Fruit fly (Drosophila melanogaster) whole organism, embryonic: Measurements from ENCODE around the gene mxt.
A peak's percentile ranks its signal among the peaks of the same experiment; 100 is the strongest.

Experiments used
- Asciz ChIP-seq: fragments of 200-800 bp; sonication (Bioruptor generic); optimal IDR thresholded peaks from 2 replicates; lab custom pipeline; 2017; ENCODE audit warnings: missing biosample characterization, mild to moderate bottlenecking, missing genetic modification characterization, missing genetic modification reagents
- CG1233 ChIP-seq: fragments of 200-800 bp; sonication (Bioruptor generic); optimal IDR thresholded peaks from 4 replicates; lab custom pipeline; 2018; ENCODE audit warnings: missing biosample characterization, mild to moderate bottlenecking, missing genetic modification characterization
- CG12659 ChIP-seq: fragments of 200-800 bp; sonication (Bioruptor generic); optimal IDR thresholded peaks from 3 replicates; lab custom pipeline; 2017; ENCODE audit warnings: mild to moderate bottlenecking, missing biosample characterization, missing genetic modification reagents, missing genetic modification characterization
- CG13296 ChIP-seq: fragments of 200-800 bp; sonication (Bioruptor generic); optimal IDR thresholded peaks from 3 replicates; lab custom pipeline; 2018; ENCODE audit warnings: missing biosample characterization, mild to moderate bottlenecking, missing genetic modification characterization
- CG15011 ChIP-seq: fragments of 200-800 bp; sonication (Bioruptor generic); optimal IDR thresholded peaks from 3 replicates; lab custom pipeline; 2018; ENCODE audit warnings: missing biosample characterization, mild to moderate bottlenecking, missing genetic modification characterization
- CG15479 ChIP-seq: fragments of 200-800 bp; sonication (Bioruptor generic); optimal IDR thresholded peaks from 3 replicates; lab custom pipeline; 2019; ENCODE audit warnings: missing biosample characterization, mild to moderate bottlenecking, missing genetic modification characterization, moderate library complexity
- CG16815 ChIP-seq: fragments of 200-800 bp; sonication (Bioruptor generic); optimal IDR thresholded peaks from 3 replicates; lab custom pipeline; 2017; ENCODE audit warnings: missing biosample characterization, mild to moderate bottlenecking, missing genetic modification characterization
- CG1792 ChIP-seq: fragments of 200-800 bp; sonication (Bioruptor generic); optimal IDR thresholded peaks from 2 replicates; lab custom pipeline; 2016; ENCODE audit warnings: missing biosample characterization, missing genetic modification characterization
- CG18262 ChIP-seq: fragments of 200-800 bp; optimal IDR thresholded peaks from 3 replicates; lab custom pipeline; 2019; ENCODE audit warnings: missing biosample characterization, mild to moderate bottlenecking, missing genetic modification characterization, moderate library complexity
- CG18764 ChIP-seq: fragments of 200-800 bp; sonication (Bioruptor generic); optimal IDR thresholded peaks from 3 replicates; lab custom pipeline; 2016; ENCODE audit warnings: missing biosample characterization, missing genetic modification characterization
- CG31365 ChIP-seq: fragments of 200-800 bp; sonication (Bioruptor generic); optimal IDR thresholded peaks from 2 replicates; lab custom pipeline; 2018; ENCODE audit warnings: missing biosample characterization, mild to moderate bottlenecking, missing genetic modification characterization
- CG31441 ChIP-seq: fragments of 200-800 bp; sonication (Bioruptor generic); IDR thresholded peaks from 2 replicates; pipeline ENCODE4 v1.3.6; 2022; ENCODE audit warnings: missing biosample characterization, missing genetic modification characterization
- CG3995 ChIP-seq: fragments of 200-800 bp; sonication (Bioruptor generic); optimal IDR thresholded peaks from 3 replicates; lab custom pipeline; 2016; ENCODE audit warnings: missing biosample characterization, missing genetic modification characterization
- CG4404 ChIP-seq: fragments of 200-800 bp; sonication (Bioruptor generic); IDR thresholded peaks from 2 replicates; pipeline ENCODE4 v1.3.6; 2022; ENCODE audit warnings: missing biosample characterization, missing genetic modification characterization
- CG6854 ChIP-seq: fragments of 200-800 bp; sonication (Bioruptor generic); optimal IDR thresholded peaks from 3 replicates; lab custom pipeline; 2017; ENCODE audit warnings: missing biosample characterization, mild to moderate bottlenecking, missing genetic modification characterization
- CG7271 ChIP-seq: fragments of 200-800 bp; sonication (Bioruptor generic); optimal IDR thresholded peaks from 2 replicates; lab custom pipeline; 2018; ENCODE audit warnings: missing biosample characterization, mild to moderate bottlenecking, missing genetic modification characterization, moderate library complexity
- CG7357 ChIP-seq: fragments of 200-800 bp; sonication (Bioruptor generic); IDR thresholded peaks from 3 replicates; pipeline ENCODE4 v1.3.6; 2022; ENCODE audit warnings: missing biosample characterization, missing genetic modification characterization
- CG7372 ChIP-seq: fragments of 200-800 bp; sonication (Bioruptor generic); IDR thresholded peaks from 2 replicates; pipeline ENCODE4 v1.3.6; 2022; ENCODE audit warnings: missing biosample characterization, missing genetic modification characterization
- CG9215 ChIP-seq: fragments of 200-800 bp; sonication (Bioruptor generic); IDR thresholded peaks from 2 replicates; pipeline ENCODE4 v1.3.6; 2022; ENCODE audit warnings: missing biosample characterization, missing genetic modification characterization
- Dfd ChIP-seq, 2 experiments: fragments of >200 bp; optimal IDR thresholded peaks; 2 replicates each; lab custom pipeline; 2017; ENCODE audit warnings: missing biosample characterization in 2 of 2, missing genetic modification characterization in 2 of 2
- Dip2 ChIP-seq: fragments of 200-800 bp; sonication (Bioruptor generic); IDR thresholded peaks from 2 replicates; pipeline ENCODE4 v1.3.6; 2022; ENCODE audit warnings: missing biosample characterization, missing genetic modification characterization
- Ets97D ChIP-seq: fragments of 200-800 bp; sonication (Bioruptor generic); optimal IDR thresholded peaks from 3 replicates; lab custom pipeline; 2016; ENCODE audit warnings: missing biosample characterization, missing genetic modification characterization
- Fer1 ChIP-seq: fragments of 200-800 bp; sonication (Bioruptor generic); optimal IDR thresholded peaks from 2 replicates; lab custom pipeline; 2017; ENCODE audit warnings: missing biosample characterization, mild to moderate bottlenecking, missing genetic modification characterization
- Hmx ChIP-seq: fragments of 200-800 bp; sonication (Bioruptor generic); optimal IDR thresholded peaks from 2 replicates; lab custom pipeline; 2016; ENCODE audit warnings: missing biosample characterization, missing genetic modification characterization
- Hr3 ChIP-seq: fragments of 200-800 bp; sonication (Bioruptor generic); optimal IDR thresholded peaks from 3 replicates; lab custom pipeline; 2016; ENCODE audit warnings: missing biosample characterization, missing genetic modification characterization
- Mes4 ChIP-seq: fragments of 200-800 bp; sonication (Bioruptor generic); optimal IDR thresholded peaks from 2 replicates; lab custom pipeline; 2016; ENCODE audit warnings: missing biosample characterization, missing genetic modification characterization
- Optix ChIP-seq: fragments of 200-800 bp; sonication (Bioruptor generic); IDR thresholded peaks from 3 replicates; pipeline ENCODE4 v1.3.6; 2022; ENCODE audit warnings: missing biosample characterization, missing genetic modification characterization
- Sox102F ChIP-seq: fragments of 200-800 bp; sonication (Bioruptor generic); optimal IDR thresholded peaks from 2 replicates; lab custom pipeline; 2018; ENCODE audit warnings: missing biosample characterization, mild to moderate bottlenecking, missing genetic modification characterization, moderate library complexity
- Taf1 ChIP-seq: fragments of 200-800 bp; sonication (Bioruptor generic); IDR thresholded peaks from 2 replicates; pipeline ENCODE4 v1.3.6; 2022; ENCODE audit warnings: missing biosample characterization, missing genetic modification characterization
- Vsx1 ChIP-seq: fragments of 200-800 bp; sonication (Bioruptor generic); optimal IDR thresholded peaks from 2 replicates; lab custom pipeline; 2017; ENCODE audit warnings: missing biosample characterization, mild to moderate bottlenecking, missing genetic modification characterization, missing genetic modification reagents
- ase ChIP-seq: fragments of 200-800 bp; sonication (Bioruptor generic); IDR thresholded peaks from 3 replicates; pipeline ENCODE4 v1.3.6; 2022; ENCODE audit warnings: missing biosample characterization, missing genetic modification characterization
- chif ChIP-seq, 2 experiments: fragments of 200-800 bp; sonication (Bioruptor generic); optimal IDR thresholded peaks; 3 replicates each; lab custom pipeline; 2016; ENCODE audit warnings: missing biosample characterization in 2 of 2, missing genetic modification characterization in 2 of 2
- corto ChIP-seq: fragments of 200-800 bp; sonication (Bioruptor generic); optimal IDR thresholded peaks from 2 replicates; lab custom pipeline; 2016; ENCODE audit warnings: missing biosample characterization, mild to moderate bottlenecking, missing genetic modification characterization, moderate library complexity
- crol ChIP-seq: fragments of 200-800 bp; sonication (Bioruptor generic); IDR thresholded peaks from 2 replicates; pipeline ENCODE4 v1.3.6; 2022; ENCODE audit warnings: missing biosample characterization, missing genetic modification characterization
- danr ChIP-seq: fragments of 200-800 bp; sonication (Bioruptor generic); IDR thresholded peaks from 2 replicates; pipeline ENCODE4 v1.3.6; 2022; ENCODE audit warnings: missing biosample characterization, missing genetic modification characterization
- ham ChIP-seq: fragments of 200-800 bp; sonication (Bioruptor generic); IDR thresholded peaks from 2 replicates; pipeline ENCODE4 v1.3.6; 2022; ENCODE audit warnings: missing biosample characterization, missing genetic modification characterization
- kah ChIP-seq: fragments of 200-800 bp; sonication (Bioruptor generic); optimal IDR thresholded peaks from 2 replicates; lab custom pipeline; 2018; ENCODE audit warnings: missing biosample characterization, mild to moderate bottlenecking, missing genetic modification characterization
- kay ChIP-seq: fragments of 200-800 bp; sonication (Bioruptor generic); optimal IDR thresholded peaks from 2 replicates; lab custom pipeline; 2016; ENCODE audit warnings: missing biosample characterization, missing genetic modification characterization
- ken ChIP-seq: fragments of 200-800 bp; sonication (Bioruptor generic); IDR thresholded peaks from 3 replicates; pipeline ENCODE4 v1.3.6; 2022; ENCODE audit warnings: missing biosample characterization, missing genetic modification characterization
- pan ChIP-seq, 4 experiments: fragments of >200 bp in 3 of 4; fragments of 200-800 bp in 1 of 4; sonication (Bioruptor generic) in 1 of 4; optimal IDR thresholded peaks in 3 of 4; IDR thresholded peaks in 1 of 4; 2 replicates each; pipeline versions ENCODE4 v1.3.6 to Lab custom; 2017 to 2022; ENCODE audit warnings: missing biosample characterization in 2 of 4, missing genetic modification characterization in 2 of 4, mixed read lengths in 1 of 4
- phol ChIP-seq: fragments of 200-800 bp; sonication (Bioruptor generic); optimal IDR thresholded peaks from 3 replicates; lab custom pipeline; 2018; ENCODE audit warnings: missing biosample characterization, mild to moderate bottlenecking, missing genetic modification characterization, moderate library complexity
- pita ChIP-seq: fragments of 200-800 bp; sonication (Bioruptor generic); optimal IDR thresholded peaks from 2 replicates; lab custom pipeline; 2017; ENCODE audit warnings: missing biosample characterization, mild to moderate bottlenecking, missing genetic modification characterization
- ranshi ChIP-seq: fragments of 200-800 bp; sonication (Bioruptor generic); IDR thresholded peaks from 2 replicates; pipeline ENCODE4 v1.3.6; 2022; ENCODE audit warnings: missing biosample characterization, missing genetic modification characterization
- scrt ChIP-seq: fragments of 200-800 bp; sonication (Bioruptor generic); optimal IDR thresholded peaks from 2 replicates; lab custom pipeline; 2018; ENCODE audit warnings: missing biosample characterization, mild to moderate bottlenecking, missing genetic modification characterization, moderate library complexity
- seq ChIP-seq: fragments of 200-800 bp; sonication (Bioruptor generic); IDR thresholded peaks from 2 replicates; pipeline ENCODE4 v1.3.6; 2022; ENCODE audit warnings: missing biosample characterization, missing genetic modification characterization
- sim ChIP-seq: fragments of 200-800 bp; sonication (Bioruptor generic); IDR thresholded peaks from 2 replicates; pipeline ENCODE4 v1.3.6; 2022; ENCODE audit warnings: missing biosample characterization, missing genetic modification characterization
- tap ChIP-seq: fragments of 200-800 bp; optimal IDR thresholded peaks from 3 replicates; lab custom pipeline; 2019; ENCODE audit warnings: missing biosample characterization, mild to moderate bottlenecking, missing genetic modification characterization, moderate library complexity
- tll ChIP-seq, 2 experiments: fragments of 200-800 bp in 1 of 2; fragments of >200 bp in 1 of 2; sonication (Bioruptor generic) in 1 of 2; optimal IDR thresholded peaks; 2 replicates each; lab custom pipeline; 2017 to 2019; ENCODE audit warnings: missing biosample characterization in 2 of 2, missing genetic modification characterization in 2 of 2, mild to moderate bottlenecking in 1 of 2, moderate library complexity in 1 of 2
- twi ChIP-seq: fragments of 200-800 bp; optimal IDR thresholded peaks from 2 replicates; lab custom pipeline; 2019; ENCODE audit warnings: missing biosample characterization, mild to moderate bottlenecking, missing genetic modification characterization, moderate library complexity
- vnd ChIP-seq: fragments of 200-800 bp; sonication (Bioruptor generic); IDR thresholded peaks from 3 replicates; pipeline ENCODE4 v1.3.6; 2022; ENCODE audit warnings: missing biosample characterization, missing genetic modification characterization; ENCODE audit not compliant: partially characterized antibody

mxt gene

DNA sequence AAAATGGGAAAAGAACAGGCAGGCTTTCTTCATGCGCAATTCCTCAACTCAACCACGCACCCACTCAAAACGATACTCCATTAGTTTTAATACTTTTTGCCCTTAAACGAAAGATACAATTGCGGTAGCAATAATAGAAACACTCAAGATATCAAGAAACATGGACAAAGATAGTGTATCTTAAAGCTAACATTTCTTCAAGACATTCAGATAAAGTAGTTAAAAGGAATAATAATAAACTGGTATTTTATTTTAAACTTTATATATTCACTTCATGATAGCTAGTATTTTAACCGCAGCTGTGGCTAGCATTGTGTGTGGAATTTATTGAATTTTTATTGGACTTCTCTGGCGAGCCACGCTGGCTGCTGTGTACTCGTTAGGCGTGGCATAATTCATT, 9.0 kb upstream of the mxt start (continued):
- TF ChIP-seq CG15011 (GFP tag; lab: Kevin White, UChicago) (peak; percentile 45), CG31441 (GFP tag; lab: Robert Waterston, UW) (peak; percentile 84), ranshi (GFP tag; lab: Robert Waterston, UW) (no peak), Hr3 (peak; percentile 39), Dfd (GFP tag; optimal IDR thresholded peaks at IDR 0.05; lab: Kevin White, UChicago) (no peak), CG6854 (GFP tag; lab: Kevin White, UChicago) (peak; percentile 23), Asciz (GFP tag; lab: Kevin White, UChicago) (peak; percentile 57), Sox102F (GFP tag; lab: Kevin White, UChicago) (peak; percentile 57), Hmx (no peak), tap (tag; lab: Kevin White, UChicago) (peak; percentile 84), CG18764 (peak; percentile 33), Vsx1 (no peak), scrt (GFP tag; lab: Kevin White, UChicago) (peak; percentile 62), CG7357 (GFP tag; lab: Robert Waterston, UW) (peak; percentile 32; the same call in 1 of the 3 replicates), CG1233 (GFP tag; lab: Kevin White, UChicago) (peak; percentile 64), twi (peak; percentile 20), chif (GFP tag; optimal IDR thresholded peaks at IDR 0.05; lab: Kevin White, UChicago) (peak; percentile 7 to 48), pita (GFP tag; lab: Kevin White, UChicago) (no peak), Ets97D (GFP tag; lab: Kevin White, UChicago) (no peak), Taf1 (GFP tag; lab: Robert Waterston, UW) (no peak; the same call in 1 of the 2 replicates), seq (GFP tag; lab: Robert Waterston, UW) (0 out of 2 replicates have a peak, but pooled peaks have one; percentile 16), CG12659 (GFP tag; lab: Kevin White, UChicago) (peak; percentile 48), ham (GFP tag; lab: Robert Waterston, UW) (no peak), sim (no peak), kah (GFP tag; lab: Kevin White, UChicago) (peak; percentile 20), vnd (GFP tag; lab: Robert Waterston, UW) (no peak), Fer1 (GFP tag; lab: Kevin White, UChicago) (peak; percentile 76), danr (GFP tag; lab: Robert Waterston, UW) (peak; percentile 49; the same call in 1 of the 2 replicates), ken (GFP tag; lab: Robert Waterston, UW) (no peak), corto (GFP tag; lab: Kevin White, UChicago) (no peak), CG31365 (tag; lab: Kevin White, UChicago) (no peak), Mes4 (no peak), CG15479 (GFP tag; lab: Kevin White, UChicago) (no peak), CG13296 (GFP tag; lab: Kevin White, UChicago) (peak; percentile 53), tll (GFP tag; optimal IDR thresholded peaks at IDR 0.05; lab: Kevin White, UChicago) (no peak), CG3995 (no peak), CG18262 (tag; lab: Kevin White, UChicago) (peak; percentile 82), phol (tag; lab: Kevin White, UChicago) (peak; percentile 76), CG9215 (GFP tag; lab: Robert Waterston, UW) (peak; percentile 49), pan (optimal IDR thresholded peaks at IDR 0.05; lab: Kevin White, UChicago) (no peak), pan (GFP tag; optimal IDR thresholded peaks at IDR 0.05 in 1 of 2, IDR thresholded peaks at IDR 0.05 in 1 of 2) (peak in 1 of 2 experiments; percentile 77), crol (GFP tag; lab: Robert Waterston, UW) (no peak), CG7372 (GFP tag; lab: Robert Waterston, UW) (peak; percentile 59; the same call in 1 of the 2 replicates), Optix (GFP tag; lab: Robert Waterston, UW) (no peak), CG1792 (GFP tag; lab: Kevin White, UChicago) (no peak), kay (GFP tag; lab: Kevin White, UChicago) (no peak), CG7271 (tag; lab: Kevin White, UChicago) (no peak), CG4404 (peak; percentile 40; the same call in 1 of the 2 replicates), CG16815 (GFP tag; lab: Kevin White, UChicago) (peak; percentile 43), Dip2 (no peak), ase (GFP tag; lab: Robert Waterston, UW) (peak; percentile 44; the same call in 1 of the 3 replicates)
